Worm (Caenorhabditis elegans) whole organism, early embryonic: ENCODE results near the gene cnp-2.

Experiments used
- F13C5.2 ChIP-seq: sonication (generic microtip); optimal IDR thresholded peaks from 2 replicates; lab custom pipeline; 2017; ENCODE audit warnings: mild to moderate bottlenecking, missing genetic modification characterization, inconsistent platforms, missing compliant biosample characterization
- ama-1 ChIP-seq: fragments of 150-350 bp; optimal IDR thresholded peaks from 2 replicates; lab custom pipeline; 2014
- ceh-13 ChIP-seq: fragments of 200-800 bp; sonication (Bioruptor generic); optimal IDR thresholded peaks from 2 replicates; lab custom pipeline; 2018; ENCODE audit warnings: mild to moderate bottlenecking, missing genetic modification characterization, missing compliant biosample characterization
- ceh-36 ChIP-seq: sonication (generic microtip); optimal IDR thresholded peaks from 2 replicates; lab custom pipeline; 2016; ENCODE audit warnings: missing genetic modification characterization, inconsistent platforms, missing compliant biosample characterization
- ets-7 ChIP-seq: sonication (generic microtip); optimal IDR thresholded peaks from 2 replicates; lab custom pipeline; 2016; ENCODE audit warnings: missing genotype, missing genetic modification characterization, missing compliant biosample characterization
- flt-1 ChIP-seq: fragments of 200-800 bp; sonication (Bioruptor generic); IDR thresholded peaks from 2 replicates; pipeline ENCODE4 v1.3.6; 2022; ENCODE audit warnings: missing genetic modification characterization, missing compliant biosample characterization
- hmbx-1 ChIP-seq: sonication (generic microtip); optimal IDR thresholded peaks from 2 replicates; lab custom pipeline; 2016; ENCODE audit warnings: mild to moderate bottlenecking, missing genetic modification characterization, missing compliant biosample characterization
- hmg-4 ChIP-seq: fragments of 200-800 bp; sonication (Bioruptor generic); optimal IDR thresholded peaks from 2 replicates; lab custom pipeline; 2018; ENCODE audit warnings: mild to moderate bottlenecking, missing genetic modification characterization, missing compliant biosample characterization
- hnd-1 ChIP-seq: sonication (generic microtip); optimal IDR thresholded peaks from 2 replicates; lab custom pipeline; 2016; ENCODE audit warnings: missing genetic modification characterization, missing compliant biosample characterization
- pes-1 ChIP-seq: fragments of 200-800 bp; sonication (Bioruptor generic); IDR thresholded peaks from 2 replicates; pipeline ENCODE4 v1.3.6; 2022; ENCODE audit warnings: missing genetic modification reagents, missing genetic modification characterization, missing compliant biosample characterization
- scrt-1 ChIP-seq: fragments of 200-800 bp; sonication (Bioruptor generic); IDR thresholded peaks from 2 replicates; pipeline ENCODE4 v1.3.6; 2022; ENCODE audit warnings: missing genetic modification characterization, missing compliant biosample characterization
- tbx-11 ChIP-seq: fragments of 200-800 bp; sonication (Bioruptor generic); IDR thresholded peaks from 2 replicates; pipeline ENCODE4 v1.3.6; 2022; ENCODE audit warnings: missing genetic modification characterization, missing compliant biosample characterization
- tbx-37 ChIP-seq: fragments of 200-800 bp; sonication (Bioruptor generic); conservative IDR thresholded peaks from 2 replicates; pipeline ENCODE4 v1.3.6; 2022; ENCODE audit warnings: missing genetic modification reagents, missing genetic modification characterization, missing compliant biosample characterization
- tra-4 ChIP-seq: sonication (generic microtip); optimal IDR thresholded peaks from 2 replicates; lab custom pipeline; 2017; ENCODE audit warnings: missing genetic modification characterization, missing compliant biosample characterization

DNA sequence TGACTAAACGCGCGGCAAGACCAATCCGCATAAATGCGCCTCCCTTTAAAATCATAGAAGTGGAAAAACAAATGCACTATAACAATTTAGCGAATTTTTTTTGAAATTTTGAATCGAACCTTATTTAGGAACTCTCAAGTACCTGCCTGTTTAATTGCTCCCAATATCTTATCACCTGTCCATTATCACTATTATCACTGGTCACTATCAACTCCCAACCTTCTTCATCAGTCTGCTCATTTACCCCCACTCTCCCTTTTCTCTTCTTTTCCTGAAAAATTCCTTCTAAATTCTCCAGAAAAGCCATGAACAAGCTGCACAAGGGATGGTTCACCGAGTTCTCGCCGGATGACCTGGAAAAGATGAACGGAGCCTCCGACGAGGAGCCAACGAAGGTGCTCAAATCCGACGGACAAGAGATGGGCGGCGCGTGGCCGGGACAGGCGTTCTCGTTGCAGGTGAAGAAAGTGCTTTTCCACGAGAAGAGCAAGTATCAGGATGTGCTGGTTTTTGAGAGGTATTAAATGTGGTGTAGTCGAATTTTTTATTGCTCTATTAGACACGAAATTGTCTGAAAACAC lies 46.1 kb downstream of the cnp-2 start, which contains the start of gene spds-1:
- TF ChIP-seq scrt-1 (GFP tag; lab: Robert Waterston, UW) (no peak), ceh-36 (tag; lab: Kevin White, UChicago) (no peak), ama-1 (lab: Kevin White, UChicago) (no peak), ets-7 (tag; lab: Kevin White, UChicago) (no peak), hmbx-1 (tag; lab: Kevin White, UChicago) (no peak), F13C5.2 (tag; lab: Kevin White, UChicago) (no peak), hmg-4 (GFP tag; lab: Kevin White, UChicago) (no peak), tbx-11 (no peak), tra-4 (tag; lab: Kevin White, UChicago) (no peak), pes-1 (GFP tag; lab: Robert Waterston, UW) (no peak), hnd-1 (tag; lab: Kevin White, UChicago) (no peak), tbx-37 (GFP tag; lab: Robert Waterston, UW) (no peak), flt-1 (GFP tag; lab: Robert Waterston, UW) (no peak), ceh-13 (GFP tag; lab: Kevin White, UChicago) (no peak)
